Worm (Caenorhabditis elegans): ENCODE data around the gene B0294.1.

ce11 chrX:1890817-1891216 is 6.3 kb downstream of the B0294.1 start:
- TF ChIP-seq ama-1 (optimal IDR thresholded peaks at IDR 0.05) (no peak), blmp-1 (tag; optimal IDR thresholded peaks at IDR 0.05; ENCODE audit: insufficient read depth) (no peak), unc-39 (tag; optimal IDR thresholded peaks at IDR 0.05) (no peak), elt-3 (tag; optimal IDR thresholded peaks at IDR 0.05) (no peak), mbf-1 (tag; optimal IDR thresholded peaks at IDR 0.05) (no peak), nhr-6 (tag; optimal IDR thresholded peaks at IDR 0.05) (no peak), F13H6.1 (tag; optimal IDR thresholded peaks at IDR 0.05) (no peak), snpc-4 (tag; optimal IDR thresholded peaks at IDR 0.05) (no peak)
